Worm (Caenorhabditis elegans) whole organism, L1 larva: ENCODE results near the gene flp-4.

Source experiments
- alr-1 ChIP-seq: fragments of 200-800 bp; sonication (Bioruptor generic); optimal IDR thresholded peaks from 2 replicates; lab custom pipeline; 2018; ENCODE audit warnings: borderline replicate concordance, mild to moderate bottlenecking, missing genetic modification characterization, missing compliant biosample characterization
- dpl-1 ChIP-seq, 3 experiments: fragments of 150-350 bp in 2 of 3; sonication (generic microtip) in 1 of 3; optimal IDR thresholded peaks; 2 replicates each; lab custom pipeline; 2014 to 2017; ENCODE audit warnings: missing biosample characterization in 3 of 3, missing genetic modification characterization in 3 of 3, missing genetic modification reagents in 3 of 3
- efl-1 ChIP-seq, 4 experiments: fragments of 150-350 bp; optimal IDR thresholded peaks in 3 of 4; peaks in 1 of 4; 1 replicate in 1 of 4; 2 replicates in 3 of 4; lab custom pipeline; 2014; ENCODE audit warnings: missing biosample characterization in 2 of 4, missing genetic modification characterization in 2 of 4, missing genetic modification reagents in 2 of 4
- efl-3 ChIP-seq: fragments of 200-800 bp; sonication (Bioruptor generic); optimal IDR thresholded peaks from 2 replicates; lab custom pipeline; 2018; ENCODE audit warnings: mild to moderate bottlenecking, missing genetic modification characterization, missing compliant biosample characterization
- elt-2 ChIP-seq: sonication (generic microtip); optimal IDR thresholded peaks from 2 replicates; lab custom pipeline; 2016; ENCODE audit warnings: missing genetic modification characterization, mild to moderate bottlenecking, inconsistent platforms, missing compliant biosample characterization, missing genetic modification reagents
- lsy-2 ChIP-seq, 2 experiments: fragments of 150-350 bp; optimal IDR thresholded peaks; 2 replicates each; lab custom pipeline; 2014; ENCODE audit warnings: missing biosample characterization in 2 of 2, missing genetic modification characterization in 2 of 2
- mef-2 ChIP-seq: fragments of 150-350 bp; optimal IDR thresholded peaks from 2 replicates; lab custom pipeline; 2014; ENCODE audit warnings: missing biosample characterization, missing genetic modification characterization
- swsn-7 ChIP-seq: sonication (generic microtip); optimal IDR thresholded peaks from 2 replicates; lab custom pipeline; 2016; ENCODE audit warnings: missing genetic modification characterization, missing compliant biosample characterization
- xbp-1 ChIP-seq: sonication (generic microtip); optimal IDR thresholded peaks from 2 replicates; lab custom pipeline; 2016; ENCODE audit warnings: missing genetic modification characterization, missing compliant biosample characterization
- zag-1 ChIP-seq: fragments of 150-350 bp; optimal IDR thresholded peaks from 2 replicates; lab custom pipeline; 2014; ENCODE audit warnings: missing biosample characterization, missing genetic modification characterization

The flp-4 gene

ce11 chrII:10103212-10103611, 54.5 kb downstream of the flp-4 start:
- TF ChIP-seq swsn-7 (no peak), lsy-2 (tag; optimal IDR thresholded peaks at IDR 0.05; lab: Kevin White, UChicago) (no peak), dpl-1 (GFP tag; optimal IDR thresholded peaks at IDR 0.05; lab: Kevin White, UChicago) (no peak), alr-1 (no peak), efl-1 (optimal IDR thresholded peaks at IDR 0.05; lab: Kevin White, UChicago) (no peak), efl-1 (GFP tag; optimal IDR thresholded peaks at IDR 0.05 in 1 of 2; lab: Kevin White, UChicago) (no peak), zag-1 (tag; lab: Kevin White, UChicago) (no peak), efl-3 (no peak), elt-2 (tag; lab: Kevin White, UChicago) (no peak), xbp-1 (tag; lab: Kevin White, UChicago) (no peak), mef-2 (no peak)
- TF ChIP-seq, all 84 proteins: peak for 0
